Worm (Caenorhabditis elegans): ENCODE results near the gene D1069.3.
"Not testable (repeated sequence)": the region's sequence is repeated elsewhere in the genome, so short reads cannot be mapped to it uniquely, and the experiment has no call there.

D1069.3 gene

DNA sequence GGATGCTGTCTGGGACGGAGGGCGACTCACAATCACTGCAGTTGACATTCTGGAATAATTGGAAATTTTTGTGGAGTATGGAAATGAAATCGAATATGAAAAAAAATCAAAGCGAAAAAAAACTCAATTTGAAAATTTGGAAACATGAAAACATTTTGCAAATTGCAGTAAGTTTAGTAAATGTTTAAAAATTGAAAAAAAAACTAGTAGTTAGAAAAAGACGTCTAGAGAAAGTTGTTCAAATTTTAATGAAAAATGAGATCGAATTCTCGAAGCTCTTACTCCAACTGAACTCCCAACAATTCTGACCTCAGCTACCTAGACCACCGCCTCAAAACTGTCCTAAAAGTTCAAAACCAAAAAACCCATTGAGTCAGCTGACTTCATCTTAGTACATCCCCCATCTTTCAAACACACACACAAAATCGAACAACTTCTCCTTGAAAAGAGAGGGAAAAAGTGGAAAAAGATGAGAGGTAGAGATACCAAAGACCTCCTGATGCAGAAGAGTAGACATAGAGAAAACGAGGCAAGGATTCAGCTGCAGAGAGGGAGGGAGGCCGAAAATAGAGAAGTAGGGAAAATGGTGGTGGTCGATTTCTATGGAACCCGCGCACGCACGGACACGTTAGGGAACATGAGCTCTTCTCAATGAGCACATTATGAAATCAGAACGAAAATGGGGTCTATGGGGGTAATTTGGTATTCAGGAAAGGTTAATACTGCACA lies 24.5 kb downstream of the D1069.3 start, which contains the start of gene K01A2.10:
K01A2.10 (minus strand) TSS at position 51 of the 729 bp plus-strand sequence.
- TF ChIP-seq scrt-1 (GFP tag; IDR thresholded peaks at IDR 0.05) (no peak), hmg-4 (GFP tag; optimal IDR thresholded peaks at IDR 0.05) (peak; percentile 45)

DNA sequence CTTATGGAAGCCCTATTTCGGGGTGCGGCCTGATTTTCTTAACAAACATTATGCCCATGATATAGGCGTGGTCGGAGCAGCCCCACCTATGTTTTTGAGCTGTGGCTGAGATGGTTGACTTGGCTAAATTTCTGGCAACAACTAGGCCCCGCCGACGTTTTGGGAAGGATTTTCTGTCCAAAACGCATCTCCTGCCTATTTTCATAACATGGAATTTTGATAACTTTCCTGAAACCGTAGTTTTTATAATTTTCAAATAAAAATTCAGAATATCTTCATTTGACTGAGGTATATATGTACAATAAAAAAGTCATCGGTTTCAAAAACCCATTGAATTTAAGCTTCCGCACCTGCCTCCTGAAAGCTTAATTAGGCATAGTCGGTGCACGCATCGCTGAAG lies 26.5 kb downstream of the D1069.3 start:
- TF ChIP-seq tbx-37 (GFP tag; conservative IDR thresholded peaks at IDR 0.05) (no peak), flt-1 (GFP tag; IDR thresholded peaks at IDR 0.05) (no peak), F13C5.2 (tag; optimal IDR thresholded peaks at IDR 0.05) (no peak), hmg-4 (GFP tag; optimal IDR thresholded peaks at IDR 0.05) (no peak), pes-1 (GFP tag; IDR thresholded peaks at IDR 0.05) (no peak), ceh-13 (GFP tag; optimal IDR thresholded peaks at IDR 0.05) (no peak), ets-7 (tag; optimal IDR thresholded peaks at IDR 0.05) (no peak), ceh-36 (tag; optimal IDR thresholded peaks at IDR 0.05) (no peak), hnd-1 (tag; optimal IDR thresholded peaks at IDR 0.05) (no peak), B0310.2 (tag; optimal IDR thresholded peaks at IDR 0.05) (no peak), sea-1 (GFP tag; conservative IDR thresholded peaks at IDR 0.05) (no peak), ama-1 (optimal IDR thresholded peaks at IDR 0.05) (no peak), tbx-11 (GFP tag; IDR thresholded peaks at IDR 0.05) (no peak), hmbx-1 (tag; optimal IDR thresholded peaks at IDR 0.05) (no peak), tra-4 (tag; optimal IDR thresholded peaks at IDR 0.05) (no peak), scrt-1 (GFP tag; IDR thresholded peaks at IDR 0.05) (no peak)

DNA sequence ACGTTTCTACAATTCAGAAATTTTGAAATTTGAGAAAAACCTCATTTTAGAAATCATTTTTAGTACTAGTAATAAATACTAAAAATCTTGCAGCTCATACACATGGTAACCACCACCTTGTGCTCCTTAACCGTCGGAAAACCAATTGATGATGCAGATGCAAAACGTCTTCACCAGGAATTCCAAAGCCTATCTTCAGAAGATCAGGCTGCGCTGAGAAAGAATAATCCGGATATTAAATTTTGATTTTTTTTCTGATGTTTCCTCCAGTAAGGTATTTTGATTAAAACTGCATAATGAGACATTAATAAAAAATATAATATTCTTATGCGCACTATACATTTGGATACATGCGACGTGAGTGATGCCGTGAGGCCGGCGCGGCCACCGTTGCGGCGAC lies 26.9 kb downstream of the D1069.3 start:
- TF ChIP-seq ceh-36 (tag; optimal IDR thresholded peaks at IDR 0.05) (no peak), sea-1 (GFP tag; conservative IDR thresholded peaks at IDR 0.05) (no peak), ets-7 (tag; optimal IDR thresholded peaks at IDR 0.05) (no peak), hnd-1 (tag; optimal IDR thresholded peaks at IDR 0.05) (no peak)

DNA sequence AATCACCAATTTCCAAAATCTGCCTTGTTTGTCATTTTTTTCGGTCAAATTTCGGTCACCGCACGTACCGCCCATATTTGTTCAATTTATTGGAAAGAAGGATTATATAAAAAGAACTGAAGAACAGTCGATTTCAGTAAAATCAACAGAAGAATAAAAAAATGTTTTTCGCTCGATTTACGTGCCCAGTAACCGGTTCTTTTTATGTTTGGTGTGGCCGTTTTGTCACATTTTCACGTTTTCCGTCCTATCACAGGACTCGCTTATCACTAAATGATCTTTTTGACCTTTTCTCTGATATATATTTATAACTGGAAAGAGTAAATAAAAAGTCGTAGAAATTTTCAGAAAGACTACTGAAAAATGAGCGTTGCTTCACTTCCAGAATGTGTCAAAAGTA lies 28.2 kb downstream of the D1069.3 start, which contains the start of gene far-7:
far-7 (plus strand) TSS at position 331 of the 400 bp plus-strand sequence.
- no peak for TF ChIP-seq flt-1 (GFP tag; IDR thresholded peaks at IDR 0.05)
- no peak for TF ChIP-seq hnd-1 (tag; optimal IDR thresholded peaks at IDR 0.05)
- TF ChIP-seq B0310.2 (tag; optimal IDR thresholded peaks at IDR 0.05): no peak
- TF ChIP-seq hmg-4 (GFP tag; optimal IDR thresholded peaks at IDR 0.05): no peak
- no peak for TF ChIP-seq tra-4 (tag; optimal IDR thresholded peaks at IDR 0.05)
- TF ChIP-seq tbx-37 (GFP tag; conservative IDR thresholded peaks at IDR 0.05): no peak
- TF ChIP-seq sea-1 (GFP tag; conservative IDR thresholded peaks at IDR 0.05): no peak
- TF ChIP-seq scrt-1 (GFP tag; IDR thresholded peaks at IDR 0.05): no peak
- no peak for TF ChIP-seq F13C5.2 (tag; optimal IDR thresholded peaks at IDR 0.05)
- TF ChIP-seq ceh-36 (tag; optimal IDR thresholded peaks at IDR 0.05): no peak
- no peak for TF ChIP-seq ceh-13 (GFP tag; optimal IDR thresholded peaks at IDR 0.05)
- no peak for TF ChIP-seq tbx-11 (GFP tag; IDR thresholded peaks at IDR 0.05)
- TF ChIP-seq ets-7 (tag; optimal IDR thresholded peaks at IDR 0.05): no peak
- TF ChIP-seq hmbx-1 (tag; optimal IDR thresholded peaks at IDR 0.05): no peak
- no peak for TF ChIP-seq ama-1 (optimal IDR thresholded peaks at IDR 0.05)

DNA sequence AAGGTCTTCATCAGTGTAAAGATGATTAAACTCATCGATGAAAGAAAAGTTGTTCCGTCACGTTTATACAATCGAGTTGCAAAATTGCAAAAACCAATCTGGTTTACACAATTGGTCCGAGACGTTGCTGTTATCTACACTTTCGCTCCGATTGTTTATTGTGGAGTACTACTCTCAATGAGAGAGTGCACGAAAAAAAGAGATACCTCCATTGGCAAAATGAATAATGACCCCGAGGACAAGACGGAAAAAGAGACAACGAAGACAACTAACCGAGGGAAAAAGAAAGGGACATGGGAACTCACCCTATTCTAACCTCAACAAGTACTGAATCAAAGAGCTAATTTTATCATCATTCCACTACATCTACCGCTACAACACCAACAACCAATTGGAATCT lies 34.2 kb downstream of the D1069.3 start:
- TF ChIP-seq ceh-13 (GFP tag; optimal IDR thresholded peaks at IDR 0.05) (no peak), aly-1 (tag; optimal IDR thresholded peaks at IDR 0.05) (no peak), ama-1 (optimal IDR thresholded peaks at IDR 0.05) (no peak), ceh-36 (tag; optimal IDR thresholded peaks at IDR 0.05) (no peak), tbx-37 (GFP tag; conservative IDR thresholded peaks at IDR 0.05) (no peak), sea-1 (GFP tag; conservative IDR thresholded peaks at IDR 0.05) (no peak), F13C5.2 (tag; optimal IDR thresholded peaks at IDR 0.05) (no peak)

DNA sequence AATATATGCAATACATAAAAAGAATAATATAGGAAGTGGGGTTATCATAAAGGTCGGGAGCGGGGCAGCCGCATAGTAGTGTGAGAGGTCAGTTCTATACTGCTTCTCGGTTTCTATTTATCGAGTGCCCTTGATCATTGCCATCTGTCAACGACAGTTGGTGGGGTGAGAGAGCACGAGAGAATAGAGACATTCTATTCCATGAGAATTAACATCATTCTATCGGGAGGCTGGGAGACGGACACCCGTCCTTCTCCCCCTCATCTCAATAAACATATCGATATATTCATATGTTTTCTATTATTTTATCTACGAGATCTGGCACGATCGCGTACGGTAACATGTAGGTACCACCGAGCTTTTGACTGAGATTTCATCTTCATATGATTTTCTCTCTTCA lies 35.6 kb downstream of the D1069.3 start, which contains the start of gene mps-2:
mps-2 (minus strand) TSS at position 101 of the 400 bp plus-strand sequence.
- not testable (repeated sequence) for TF ChIP-seq B0310.2 (tag; optimal IDR thresholded peaks at IDR 0.05); ets-7 (tag; optimal IDR thresholded peaks at IDR 0.05); pes-1 (GFP tag; IDR thresholded peaks at IDR 0.05)

DNA sequence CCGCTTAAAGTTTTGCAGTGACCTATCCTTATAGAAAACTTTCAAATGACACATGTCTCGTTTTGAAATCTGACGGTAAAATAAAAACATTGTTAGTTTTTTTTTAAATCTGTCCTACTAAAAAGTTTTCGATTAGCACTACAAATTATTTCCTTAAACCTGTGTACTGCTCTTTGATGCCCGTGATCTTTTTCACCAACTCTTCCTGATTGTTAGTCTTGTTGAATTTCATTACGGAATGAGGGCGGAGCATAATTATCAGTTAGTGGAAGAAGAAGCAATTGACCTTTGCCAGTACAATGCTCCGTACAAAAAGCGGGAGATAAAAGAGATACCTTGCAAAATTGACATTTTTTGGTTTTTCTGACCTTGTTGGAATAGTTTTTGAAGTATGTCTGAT lies 40.5 kb downstream of the D1069.3 start, which contains the start of gene K01A2.4:
K01A2.4 (plus strand) TSS at position 301 of the 400 bp plus-strand sequence.
- TF ChIP-seq tra-4 (tag; optimal IDR thresholded peaks at IDR 0.05) (no peak), ama-1 (optimal IDR thresholded peaks at IDR 0.05) (no peak), B0310.2 (tag; optimal IDR thresholded peaks at IDR 0.05) (no peak), ets-7 (tag; optimal IDR thresholded peaks at IDR 0.05) (no peak), hmg-4 (GFP tag; optimal IDR thresholded peaks at IDR 0.05) (no peak), scrt-1 (GFP tag; IDR thresholded peaks at IDR 0.05) (no peak), tbx-37 (GFP tag; conservative IDR thresholded peaks at IDR 0.05) (no peak), ceh-36 (tag; optimal IDR thresholded peaks at IDR 0.05) (no peak), sea-1 (GFP tag; conservative IDR thresholded peaks at IDR 0.05) (no peak), tbx-11 (GFP tag; IDR thresholded peaks at IDR 0.05) (no peak)

- no peak for TF ChIP-seq ets-7 (tag; optimal IDR thresholded peaks at IDR 0.05)
- no peak for TF ChIP-seq hnd-1 (tag; optimal IDR thresholded peaks at IDR 0.05)
- TF ChIP-seq ama-1 (optimal IDR thresholded peaks at IDR 0.05): no peak
- TF ChIP-seq tra-4 (tag; optimal IDR thresholded peaks at IDR 0.05): no peak
- TF ChIP-seq F13C5.2 (tag; optimal IDR thresholded peaks at IDR 0.05): no peak
- no peak for TF ChIP-seq pes-1 (GFP tag; IDR thresholded peaks at IDR 0.05)
- no peak for TF ChIP-seq tbx-37 (GFP tag; conservative IDR thresholded peaks at IDR 0.05)
- TF ChIP-seq hmbx-1 (tag; optimal IDR thresholded peaks at IDR 0.05): no peak
- TF ChIP-seq ceh-36 (tag; optimal IDR thresholded peaks at IDR 0.05): no peak
- TF ChIP-seq ceh-13 (GFP tag; optimal IDR thresholded peaks at IDR 0.05): no peak
- TF ChIP-seq hmg-4 (GFP tag; optimal IDR thresholded peaks at IDR 0.05): no peak
- no peak for TF ChIP-seq tbx-11 (GFP tag; IDR thresholded peaks at IDR 0.05)
- no peak for TF ChIP-seq aly-1 (tag; optimal IDR thresholded peaks at IDR 0.05)
- no peak for TF ChIP-seq flt-1 (GFP tag; IDR thresholded peaks at IDR 0.05)
- no peak for TF ChIP-seq sea-1 (GFP tag; conservative IDR thresholded peaks at IDR 0.05)
- TF ChIP-seq B0310.2 (tag; optimal IDR thresholded peaks at IDR 0.05): no peak
These were observed 42.0 kb downstream of the D1069.3 start, which contains the start of gene col-69 for ce11 chrII:305645-306044. Gene col-69 (minus strand): TSS chrII:305745.

All from whole organism, early embryonic.